Worm (Caenorhabditis elegans): ENCODE results near the gene pges-2.
A peak's percentile ranks its signal among the peaks of the same experiment; 100 is the strongest.

pges-2 gene

DNA sequence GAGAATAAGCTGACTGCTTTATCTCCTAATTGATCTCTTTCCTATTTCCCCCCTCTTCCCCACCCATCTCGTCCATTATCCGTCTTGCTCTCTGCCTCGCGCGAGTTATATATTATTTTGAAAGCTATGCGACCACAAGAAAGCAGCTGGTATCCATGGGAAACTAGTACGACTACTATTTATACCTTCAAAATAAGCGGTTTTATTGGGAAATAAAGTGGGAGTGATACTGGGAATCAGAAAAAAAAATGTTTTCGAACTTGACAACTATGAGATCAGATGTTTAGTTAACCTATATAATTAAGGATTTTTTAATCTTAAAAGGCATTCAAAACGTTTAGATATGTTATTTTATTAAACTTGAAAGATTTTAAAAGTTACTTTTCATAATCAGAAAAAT lies 27.9 kb downstream of the pges-2 start:
- TF ChIP-seq lin-14 (GFP tag; optimal IDR thresholded peaks at IDR 0.05) (peak; percentile 25), skn-1 (tag; optimal IDR thresholded peaks at IDR 0.05) (no peak), lsy-2 (tag; optimal IDR thresholded peaks at IDR 0.05) (peak in 1 of 2 experiments; percentile 22), nhr-71 (tag; optimal IDR thresholded peaks at IDR 0.05) (peak; percentile 68), sox-4 (tag; optimal IDR thresholded peaks at IDR 0.05) (peak; percentile 3), efl-1 (optimal IDR thresholded peaks at IDR 0.05) (no peak), efl-1 (GFP tag; optimal IDR thresholded peaks at IDR 0.05 in 1 of 2) (no peak), nhr-47 (tag; optimal IDR thresholded peaks at IDR 0.05) (peak; percentile 57), pax-3 (tag; optimal IDR thresholded peaks at IDR 0.05) (peak; percentile 46), tlp-1 (tag; optimal IDR thresholded peaks at IDR 0.05) (no peak), jun-1 (tag; optimal IDR thresholded peaks at IDR 0.05) (no peak), dsc-1 (tag; optimal IDR thresholded peaks at IDR 0.05) (peak; percentile 80), hlh-4 (tag; optimal IDR thresholded peaks at IDR 0.05) (peak; percentile 29), nhr-237 (tag; optimal IDR thresholded peaks at IDR 0.05) (no peak), blmp-1 (tag; optimal IDR thresholded peaks at IDR 0.05) (no peak), swsn-7 (tag; optimal IDR thresholded peaks at IDR 0.05) (peak; percentile 4), pag-3 (tag; optimal IDR thresholded peaks at IDR 0.05; ENCODE audit: borderline replicate concordance, insufficient read depth) (no peak), ets-5 (GFP tag; IDR thresholded peaks at IDR 0.05) (no peak), nhr-90 (tag; optimal IDR thresholded peaks at IDR 0.05; ENCODE audit: poor library complexity) (no peak), dpl-1 (GFP tag; optimal IDR thresholded peaks at IDR 0.05) (no peak), fkh-8 (tag; optimal IDR thresholded peaks at IDR 0.05) (peak; percentile 86), nhr-19 (GFP tag; conservative IDR thresholded peaks at IDR 0.05) (no peak)

DNA sequence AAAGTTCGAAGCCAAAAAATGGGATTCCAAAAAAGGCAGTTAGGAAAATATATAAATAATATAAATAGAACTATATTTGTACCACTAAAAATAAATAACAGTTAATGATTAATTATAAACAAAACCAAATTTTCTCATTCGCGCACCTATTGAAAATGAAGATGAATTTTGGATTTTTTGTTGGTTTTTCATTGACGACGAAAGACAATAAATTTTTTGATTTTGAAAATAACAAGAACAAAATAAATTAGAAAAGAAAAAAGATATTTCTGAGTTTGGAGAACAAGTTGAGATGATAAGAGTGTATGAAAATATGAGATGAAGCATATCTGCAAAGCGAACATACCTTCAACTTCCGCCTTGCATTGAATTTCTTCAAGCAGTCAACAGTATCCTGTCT lies 30.3 kb downstream of the pges-2 start:
- TF ChIP-seq zip-4 (GFP tag; optimal IDR thresholded peaks at IDR 0.05) (no peak), tlp-1 (tag; optimal IDR thresholded peaks at IDR 0.05) (no peak), lin-35 (GFP tag; optimal IDR thresholded peaks at IDR 0.05) (no peak), nhr-71 (tag; optimal IDR thresholded peaks at IDR 0.05) (no peak), pax-3 (tag; optimal IDR thresholded peaks at IDR 0.05) (no peak), egl-13 (tag; optimal IDR thresholded peaks at IDR 0.05) (no peak)

DNA sequence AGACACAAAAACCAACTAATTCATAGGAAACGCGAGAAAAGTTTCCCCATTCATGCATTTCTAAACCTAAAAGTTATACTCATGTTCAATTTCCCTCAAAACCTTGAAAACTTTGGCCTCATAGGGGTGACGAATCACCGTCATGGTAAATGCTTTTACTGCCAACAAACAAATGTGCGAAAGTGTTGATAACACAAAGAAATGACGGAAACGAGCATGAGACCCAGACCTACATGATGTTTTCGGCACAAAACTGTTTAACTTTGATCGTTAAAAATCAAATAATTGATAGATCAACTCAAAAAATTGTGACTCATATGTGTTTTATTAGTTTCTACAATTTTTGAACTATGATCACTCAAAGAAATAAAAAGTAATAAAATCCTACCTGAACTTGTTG lies 35.7 kb downstream of the pges-2 start:
- TF ChIP-seq lin-14 (GFP tag; optimal IDR thresholded peaks at IDR 0.05) (peak; percentile 45), unc-30 (tag; optimal IDR thresholded peaks at IDR 0.05) (no peak), fkh-8 (tag; optimal IDR thresholded peaks at IDR 0.05) (peak; percentile 32), ces-1 (GFP tag; optimal IDR thresholded peaks at IDR 0.05) (no peak), zag-1 (tag; optimal IDR thresholded peaks at IDR 0.05) (no peak), fkh-10 (GFP tag; optimal IDR thresholded peaks at IDR 0.05) (no peak), mdl-1 (tag; optimal IDR thresholded peaks at IDR 0.05) (peak in 1 of 2 experiments; percentile 17), efl-1 (optimal IDR thresholded peaks at IDR 0.05) (no peak), efl-1 (GFP tag; optimal IDR thresholded peaks at IDR 0.05 in 1 of 2) (peak in 1 of 2 experiments; percentile 22), pag-3 (tag; optimal IDR thresholded peaks at IDR 0.05; ENCODE audit: borderline replicate concordance, insufficient read depth) (no peak), lin-35 (GFP tag; optimal IDR thresholded peaks at IDR 0.05) (peak in 1 of 2 experiments; percentile 26), hpl-2 (GFP tag; optimal IDR thresholded peaks at IDR 0.05) (no peak), nhr-85 (tag) (no peak), nhr-77 (tag; optimal IDR thresholded peaks at IDR 0.05) (peak; percentile 29), nhr-237 (tag; optimal IDR thresholded peaks at IDR 0.05) (no peak), elt-2 (tag; optimal IDR thresholded peaks at IDR 0.05) (peak; percentile 71)

DNA sequence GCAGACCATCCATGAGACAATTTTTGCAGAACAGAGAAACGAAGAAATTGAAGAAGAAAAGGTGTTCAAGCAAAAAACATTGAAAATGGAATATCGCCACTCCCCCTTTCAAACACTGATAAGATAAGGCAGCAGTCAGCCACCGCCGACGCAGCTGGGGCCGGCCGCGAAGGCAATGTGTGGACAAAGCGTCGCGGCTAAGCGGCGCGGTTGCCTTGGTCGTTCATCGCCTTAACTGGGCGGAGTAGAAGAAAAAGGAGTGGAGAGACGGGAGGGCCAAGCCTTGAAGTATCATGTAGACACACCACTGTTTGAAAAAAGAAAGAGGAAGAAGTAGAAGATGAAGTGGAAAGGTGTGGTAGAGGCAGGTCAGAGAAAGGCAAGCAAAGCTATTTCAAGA lies 36.6 kb downstream of the pges-2 start:
- TF ChIP-seq nhr-71 (tag; optimal IDR thresholded peaks at IDR 0.05) (peak; percentile 13), xbp-1 (tag; optimal IDR thresholded peaks at IDR 0.05) (no peak), egl-27 (tag; optimal IDR thresholded peaks at IDR 0.05) (no peak), nhr-12 (tag; optimal IDR thresholded peaks at IDR 0.05) (no peak), F16B12.6 (tag; optimal IDR thresholded peaks at IDR 0.05) (no peak), mdl-1 (tag; optimal IDR thresholded peaks at IDR 0.05) (no peak), nhr-19 (GFP tag; conservative IDR thresholded peaks at IDR 0.05) (no peak), fkh-8 (tag; optimal IDR thresholded peaks at IDR 0.05) (peak; percentile 53), nhr-77 (tag; optimal IDR thresholded peaks at IDR 0.05) (peak; percentile 13), swsn-7 (tag; optimal IDR thresholded peaks at IDR 0.05) (peak; percentile 0), tbx-2 (tag; optimal IDR thresholded peaks at IDR 0.05) (no peak), lsy-2 (tag; optimal IDR thresholded peaks at IDR 0.05) (no peak), zag-1 (tag; optimal IDR thresholded peaks at IDR 0.05) (no peak), fkh-4 (tag; optimal IDR thresholded peaks at IDR 0.05; ENCODE audit: borderline replicate concordance) (no peak), nhr-20 (tag; optimal IDR thresholded peaks at IDR 0.05) (peak; percentile 33), nhr-84 (tag; optimal IDR thresholded peaks at IDR 0.05) (no peak), elt-2 (tag; optimal IDR thresholded peaks at IDR 0.05) (peak; percentile 58), pqm-1 (tag; optimal IDR thresholded peaks at IDR 0.05) (no peak), fkh-10 (GFP tag; optimal IDR thresholded peaks at IDR 0.05) (peak; percentile 15), Y116A8C.19 (tag; optimal IDR thresholded peaks at IDR 0.05; ENCODE audit: borderline replicate concordance) (no peak), ceh-63 (GFP tag; optimal IDR thresholded peaks at IDR 0.05) (no peak), hlh-17 (GFP tag; optimal IDR thresholded peaks at IDR 0.05; ENCODE audit: borderline replicate concordance) (no peak)
